Fruit fly (Drosophila melanogaster) whole organism, embryonic: ENCODE measurements around the gene Acp63F.
A peak's percentile ranks its signal among the peaks of the same experiment; 100 is the strongest.

ENCODE experiments used
- Abd-B ChIP-seq: fragments of 200-800 bp; sonication (Bioruptor generic); optimal IDR thresholded peaks from 2 replicates; lab custom pipeline; 2018; ENCODE audit warnings: missing biosample characterization, mild to moderate bottlenecking, missing genetic modification characterization, moderate library complexity
- Bdp1 ChIP-seq: fragments of 200-800 bp; sonication (Bioruptor generic); optimal IDR thresholded peaks from 3 replicates; lab custom pipeline; 2016; ENCODE audit warnings: missing biosample characterization, missing genetic modification characterization
- CG10267 ChIP-seq: fragments of 200-800 bp; sonication (Bioruptor generic); optimal IDR thresholded peaks from 2 replicates; lab custom pipeline; 2018; ENCODE audit warnings: missing biosample characterization, mild to moderate bottlenecking, missing genetic modification characterization, moderate library complexity
- CG10543 ChIP-seq: fragments of 200-800 bp; sonication (Bioruptor generic); optimal IDR thresholded peaks from 3 replicates; lab custom pipeline; 2017; ENCODE audit warnings: missing biosample characterization, mild to moderate bottlenecking, missing genetic modification characterization, moderate library complexity
- CG10565 ChIP-seq: fragments of 200-800 bp; sonication (Bioruptor generic); optimal IDR thresholded peaks from 3 replicates; lab custom pipeline; 2016; ENCODE audit warnings: missing biosample characterization, mild to moderate bottlenecking, missing genetic modification characterization
- CG10979 ChIP-seq: fragments of 200-800 bp; sonication (Bioruptor generic); optimal IDR thresholded peaks from 2 replicates; lab custom pipeline; 2018; ENCODE audit warnings: missing biosample characterization, mild to moderate bottlenecking, missing genetic modification characterization, moderate library complexity
- CG1233 ChIP-seq: fragments of 200-800 bp; sonication (Bioruptor generic); optimal IDR thresholded peaks from 4 replicates; lab custom pipeline; 2018; ENCODE audit warnings: missing biosample characterization, mild to moderate bottlenecking, missing genetic modification characterization
- CG13624 ChIP-seq: fragments of 200-800 bp; sonication (Bioruptor generic); optimal IDR thresholded peaks from 2 replicates; lab custom pipeline; 2016; ENCODE audit warnings: missing biosample characterization, missing genetic modification characterization
- CG14860 ChIP-seq: fragments of 200-800 bp; sonication (Bioruptor generic); IDR thresholded peaks from 3 replicates; pipeline ENCODE4 v1.3.6; 2022; ENCODE audit warnings: missing biosample characterization, missing genetic modification characterization; ENCODE audit not compliant: partially characterized antibody
- CG1529 ChIP-seq: fragments of 200-800 bp; sonication (Bioruptor generic); optimal IDR thresholded peaks from 3 replicates; lab custom pipeline; 2018; ENCODE audit warnings: missing biosample characterization, missing genetic modification characterization
- CG1602 ChIP-seq: fragments of 200-800 bp; sonication (Bioruptor generic); optimal IDR thresholded peaks from 3 replicates; lab custom pipeline; 2016; ENCODE audit warnings: missing biosample characterization, missing genetic modification characterization
- CG17568 ChIP-seq: fragments of 200-800 bp; sonication (Bioruptor generic); optimal IDR thresholded peaks from 2 replicates; lab custom pipeline; 2018; ENCODE audit warnings: missing biosample characterization, mild to moderate bottlenecking, missing genetic modification characterization, moderate library complexity
- CG17829 ChIP-seq: fragments of 200-800 bp; optimal IDR thresholded peaks from 2 replicates; lab custom pipeline; 2019; ENCODE audit warnings: missing biosample characterization, mild to moderate bottlenecking, missing genetic modification characterization, moderate library complexity
- CG2199 ChIP-seq: fragments of 200-800 bp; sonication (Bioruptor generic); IDR thresholded peaks from 3 replicates; pipeline ENCODE4 v1.3.6; 2022; ENCODE audit warnings: missing biosample characterization, missing genetic modification characterization
- CG33213 ChIP-seq: fragments of 200-800 bp; sonication (Bioruptor generic); optimal IDR thresholded peaks from 3 replicates; lab custom pipeline; 2016; ENCODE audit warnings: missing biosample characterization, missing genetic modification characterization
- CG3407 ChIP-seq: fragments of 200-800 bp; sonication (Bioruptor generic); optimal IDR thresholded peaks from 2 replicates; lab custom pipeline; 2018; ENCODE audit warnings: missing biosample characterization, mild to moderate bottlenecking, missing genetic modification characterization
- CG4617 ChIP-seq: fragments of 200-800 bp; sonication (Bioruptor generic); optimal IDR thresholded peaks from 3 replicates; lab custom pipeline; 2016; ENCODE audit warnings: missing biosample characterization, missing genetic modification characterization, borderline replicate concordance
- CG6813 ChIP-seq: fragments of 200-800 bp; sonication (Bioruptor generic); optimal IDR thresholded peaks from 2 replicates; lab custom pipeline; 2017; ENCODE audit warnings: missing biosample characterization, missing genetic modification characterization, mild to moderate bottlenecking, moderate library complexity, missing genetic modification reagents
- CG9817 ChIP-seq: fragments of 200-800 bp; sonication (Bioruptor generic); optimal IDR thresholded peaks from 2 replicates; lab custom pipeline; 2018; ENCODE audit warnings: missing biosample characterization, mild to moderate bottlenecking, missing genetic modification characterization, moderate library complexity
- Doc2 ChIP-seq: fragments of 200-800 bp; sonication (Bioruptor generic); IDR thresholded peaks from 2 replicates; pipeline ENCODE4 v1.3.6; 2022; ENCODE audit warnings: missing biosample characterization, missing genetic modification characterization
- ERR ChIP-seq: fragments of 200-800 bp; sonication (Bioruptor generic); optimal IDR thresholded peaks from 2 replicates; lab custom pipeline; 2016; ENCODE audit warnings: missing biosample characterization, missing genetic modification characterization
- Gug ChIP-seq: fragments of 200-800 bp; sonication (Bioruptor generic); IDR thresholded peaks from 4 replicates; pipeline ENCODE4 v1.3.6; 2022; ENCODE audit warnings: missing biosample characterization, missing genetic modification characterization
- H2.0 ChIP-seq: fragments of 200-800 bp; sonication (Bioruptor generic); IDR thresholded peaks from 2 replicates; pipeline ENCODE4 v1.3.6; 2022; ENCODE audit warnings: missing biosample characterization, missing genetic modification characterization
- Hey ChIP-seq: fragments of 200-800 bp; sonication (Bioruptor generic); optimal IDR thresholded peaks from 3 replicates; lab custom pipeline; 2018; ENCODE audit warnings: missing biosample characterization, mild to moderate bottlenecking, missing genetic modification characterization
- MTF-1 ChIP-seq: fragments of 200-800 bp; sonication (Bioruptor generic); optimal IDR thresholded peaks from 2 replicates; lab custom pipeline; 2018; ENCODE audit warnings: missing biosample characterization, mild to moderate bottlenecking, missing genetic modification characterization, borderline replicate concordance
- Nf-YB ChIP-seq: fragments of 200-800 bp; sonication (Bioruptor generic); optimal IDR thresholded peaks from 3 replicates; lab custom pipeline; 2019; ENCODE audit warnings: missing biosample characterization, mild to moderate bottlenecking, missing genetic modification characterization, moderate library complexity
- Rx ChIP-seq: fragments of 200-800 bp; sonication (Bioruptor generic); IDR thresholded peaks from 2 replicates; pipeline ENCODE4 v1.3.6; 2022; ENCODE audit warnings: missing biosample characterization, missing genetic modification characterization
- Side ChIP-seq: fragments of 200-800 bp; sonication (Bioruptor generic); optimal IDR thresholded peaks from 2 replicates; lab custom pipeline; 2016; ENCODE audit warnings: missing biosample characterization, missing genetic modification characterization
- Stat92E ChIP-seq, 3 experiments: fragments of >200 bp in 2 of 3; fragments of 200-800 bp in 1 of 3; sonication (Bioruptor generic) in 1 of 3; optimal IDR thresholded peaks; 2 replicates each; lab custom pipeline; 2017 to 2019; ENCODE audit warnings: missing biosample characterization in 3 of 3, missing genetic modification characterization in 3 of 3, mild to moderate bottlenecking in 1 of 3, moderate library complexity in 1 of 3
- Xrp1 ChIP-seq: fragments of 200-800 bp; sonication (Bioruptor generic); IDR thresholded peaks from 2 replicates; pipeline ENCODE4 v1.3.6; 2022; ENCODE audit warnings: missing biosample characterization, missing genetic modification characterization
- ab ChIP-seq: fragments of 200-800 bp; sonication (Bioruptor generic); optimal IDR thresholded peaks from 2 replicates; lab custom pipeline; 2016; ENCODE audit warnings: missing biosample characterization, missing genetic modification characterization
- cg ChIP-seq: fragments of 200-800 bp; sonication (Bioruptor generic); optimal IDR thresholded peaks from 3 replicates; lab custom pipeline; 2019; ENCODE audit warnings: missing biosample characterization, mild to moderate bottlenecking, missing genetic modification characterization, moderate library complexity
- corto ChIP-seq: fragments of 200-800 bp; sonication (Bioruptor generic); optimal IDR thresholded peaks from 2 replicates; lab custom pipeline; 2016; ENCODE audit warnings: missing biosample characterization, mild to moderate bottlenecking, missing genetic modification characterization, moderate library complexity
- dpn ChIP-seq, 2 experiments: fragments of 200-800 bp; sonication (Bioruptor generic); optimal IDR thresholded peaks; 3 replicates each; lab custom pipeline; 2016; ENCODE audit warnings: missing biosample characterization in 2 of 2, missing genetic modification characterization in 2 of 2
- fru ChIP-seq: fragments of >200 bp; optimal IDR thresholded peaks from 2 replicates; lab custom pipeline; 2017
- ftz-f1 ChIP-seq: fragments of 200-800 bp; sonication (Bioruptor generic); optimal IDR thresholded peaks from 2 replicates; lab custom pipeline; 2016; ENCODE audit warnings: missing biosample characterization, missing genetic modification characterization
- gcm ChIP-seq: fragments of 200-800 bp; sonication (Bioruptor generic); optimal IDR thresholded peaks from 2 replicates; lab custom pipeline; 2019; ENCODE audit warnings: missing biosample characterization, mild to moderate bottlenecking, missing genetic modification characterization, moderate library complexity
- gem ChIP-seq: fragments of 200-800 bp; sonication (Bioruptor generic); optimal IDR thresholded peaks from 2 replicates; lab custom pipeline; 2019; ENCODE audit warnings: missing biosample characterization, mild to moderate bottlenecking, missing genetic modification characterization, moderate library complexity
- gfzf ChIP-seq: fragments of 200-800 bp; sonication (Bioruptor generic); optimal IDR thresholded peaks from 2 replicates; lab custom pipeline; 2016; ENCODE audit warnings: missing biosample characterization, mild to moderate bottlenecking, missing genetic modification characterization, moderate library complexity
- her ChIP-seq: fragments of 200-800 bp; sonication (Bioruptor generic); optimal IDR thresholded peaks from 2 replicates; lab custom pipeline; 2016; ENCODE audit warnings: missing biosample characterization, missing genetic modification characterization
- insv ChIP-seq, 2 experiments: fragments of 200-800 bp; sonication (Bioruptor generic); optimal IDR thresholded peaks; 3 replicates each; lab custom pipeline; 2016 to 2018; ENCODE audit warnings: missing biosample characterization in 2 of 2, missing genetic modification characterization in 2 of 2
- jumu ChIP-seq: fragments of 200-800 bp; sonication (Bioruptor generic); optimal IDR thresholded peaks from 3 replicates; lab custom pipeline; 2016; ENCODE audit warnings: missing biosample characterization, missing genetic modification characterization
- kah ChIP-seq: fragments of 200-800 bp; sonication (Bioruptor generic); optimal IDR thresholded peaks from 2 replicates; lab custom pipeline; 2018; ENCODE audit warnings: missing biosample characterization, mild to moderate bottlenecking, missing genetic modification characterization
- nerfin-1 ChIP-seq: fragments of 200-800 bp; sonication (Bioruptor generic); optimal IDR thresholded peaks from 3 replicates; lab custom pipeline; 2019; ENCODE audit warnings: missing biosample characterization, mild to moderate bottlenecking, missing genetic modification characterization, moderate library complexity
- peb ChIP-seq: fragments of 200-800 bp; sonication (Bioruptor generic); IDR thresholded peaks from 2 replicates; pipeline ENCODE4 v1.3.6; 2022; ENCODE audit warnings: missing biosample characterization, missing genetic modification characterization
- sd ChIP-seq: fragments of 200-800 bp; sonication (Bioruptor generic); optimal IDR thresholded peaks from 3 replicates; lab custom pipeline; 2018; ENCODE audit warnings: missing biosample characterization, mild to moderate bottlenecking, missing genetic modification characterization, moderate library complexity
- sna ChIP-seq: fragments of 200-800 bp; sonication (Bioruptor generic); IDR thresholded peaks from 2 replicates; pipeline ENCODE4 v1.3.6; 2022; ENCODE audit warnings: missing biosample characterization, missing genetic modification characterization; ENCODE audit not compliant: partially characterized antibody
- tin ChIP-seq: fragments of 200-800 bp; sonication (Bioruptor generic); optimal IDR thresholded peaks from 3 replicates; lab custom pipeline; 2016; ENCODE audit warnings: missing biosample characterization, missing genetic modification characterization
- wdn ChIP-seq: fragments of 200-800 bp; sonication (Bioruptor generic); IDR thresholded peaks from 2 replicates; pipeline ENCODE4 v1.3.6; 2022; ENCODE audit warnings: missing biosample characterization, missing genetic modification characterization
- wek ChIP-seq: fragments of 200-800 bp; sonication (Bioruptor generic); optimal IDR thresholded peaks from 3 replicates; lab custom pipeline; 2018; ENCODE audit warnings: missing biosample characterization, mild to moderate bottlenecking, missing genetic modification characterization, moderate library complexity

The Acp63F gene

DNA sequence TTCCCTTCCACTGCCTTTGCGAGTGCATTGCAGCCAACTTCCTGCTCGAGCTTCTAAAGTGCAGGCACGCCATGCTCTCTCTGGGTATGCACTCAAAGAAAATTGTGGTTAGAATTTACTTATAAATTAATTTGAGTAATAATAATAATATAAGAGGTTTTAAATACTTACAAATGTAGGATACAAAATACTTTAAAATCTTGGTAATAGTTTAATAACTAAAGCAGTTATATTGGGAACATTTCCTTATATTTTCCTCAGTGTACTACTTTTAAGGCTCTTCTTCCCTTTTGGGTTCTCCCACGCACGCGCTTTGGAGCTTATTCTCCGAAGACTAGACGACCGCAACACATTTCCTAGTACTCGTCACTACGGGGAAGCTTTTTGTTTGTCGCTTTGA, 10.4 kb upstream of the Acp63F start (continued):
- TF ChIP-seq Hey (tag; lab: Kevin White, UChicago) (no peak), CG1529 (GFP tag; lab: Kevin White, UChicago) (peak; percentile 69), her (GFP tag; lab: Kevin White, UChicago) (no peak), insv (GFP tag; optimal IDR thresholded peaks at IDR 0.05; lab: Kevin White, UChicago) (peak in 1 of 2 experiments; percentile 37), cg (no peak), CG13624 (GFP tag; lab: Kevin White, UChicago) (no peak), gcm (GFP tag; lab: Kevin White, UChicago) (no peak), CG10543 (peak; percentile 46), dpn (GFP tag; optimal IDR thresholded peaks at IDR 0.05; lab: Kevin White, UChicago) (peak in 1 of 2 experiments; percentile 62), kah (GFP tag; lab: Kevin White, UChicago) (peak; percentile 55), CG17829 (peak; percentile 77), ab (GFP tag; lab: Kevin White, UChicago) (no peak), CG14860 (GFP tag; lab: Robert Waterston, UW) (no peak), Nf-YB (GFP tag; lab: Kevin White, UChicago) (peak; percentile 62), gfzf (GFP tag; lab: Kevin White, UChicago) (no peak), CG1233 (GFP tag; lab: Kevin White, UChicago) (peak; percentile 17), peb (GFP tag; lab: Robert Waterston, UW) (no peak), H2.0 (GFP tag; lab: Robert Waterston, UW) (peak; percentile 77), CG1602 (GFP tag; lab: Kevin White, UChicago) (peak; percentile 69), CG33213 (GFP tag; lab: Kevin White, UChicago) (no peak), wdn (GFP tag; lab: Robert Waterston, UW) (peak; percentile 72), CG3407 (peak; percentile 52), Gug (peak; percentile 11; the same call in 1 of the 4 replicates), MTF-1 (GFP tag; lab: Kevin White, UChicago) (peak; percentile 29), Abd-B (GFP tag; lab: Kevin White, UChicago) (no peak), fru (lab: Kevin White, UChicago) (no peak), jumu (no peak), CG6813 (GFP tag; lab: Kevin White, UChicago) (peak; percentile 85), tin (GFP tag; lab: Kevin White, UChicago) (peak; percentile 75), CG2199 (0 out of 3 replicates have a peak, but pooled peaks have one; percentile 32), Rx (GFP tag; lab: Robert Waterston, UW) (no peak), CG10979 (tag; lab: Kevin White, UChicago) (peak; percentile 84), Side (GFP tag; lab: Kevin White, UChicago) (no peak), wek (GFP tag; lab: Kevin White, UChicago) (no peak), Stat92E (GFP tag; optimal IDR thresholded peaks at IDR 0.05; lab: Kevin White, UChicago) (no peak), Doc2 (GFP tag; lab: Robert Waterston, UW) (no peak), sd (tag; lab: Kevin White, UChicago) (no peak), Bdp1 (GFP tag; lab: Kevin White, UChicago) (no peak), CG17568 (GFP tag; lab: Kevin White, UChicago) (peak; percentile 39), gem (tag; lab: Kevin White, UChicago) (peak; percentile 92), CG10267 (tag; lab: Kevin White, UChicago) (peak; percentile 79), nerfin-1 (peak; percentile 83), CG10565 (no peak), corto (no peak), ftz-f1 (no peak), Xrp1 (GFP tag; lab: Robert Waterston, UW) (peak; percentile 86), sna (GFP tag; lab: Robert Waterston, UW) (no peak), CG9817 (peak; percentile 74), CG4617 (GFP tag; lab: Kevin White, UChicago) (no peak), ERR (GFP tag; lab: Kevin White, UChicago) (no peak)
